Worm (Caenorhabditis elegans) whole organism, young adult: ENCODE results near the gene sra-30.

Source experiments
- B0019.2 ChIP-seq: fragments of 200-800 bp; sonication (Bioruptor generic); conservative IDR thresholded peaks from 2 replicates; pipeline ENCODE4 v1.3.6; 2022; ENCODE audit warnings: missing genetic modification reagents, missing genetic modification characterization, missing compliant biosample characterization
- B0336.3 ChIP-seq: fragments of 200-800 bp; sonication (Bioruptor generic); IDR thresholded peaks from 2 replicates; pipeline ENCODE4 v1.3.6; 2022; ENCODE audit warnings: missing genetic modification characterization, missing compliant biosample characterization
- C17E4.6 ChIP-seq: fragments of 200-800 bp; sonication (Bioruptor generic); IDR thresholded peaks from 2 replicates; pipeline ENCODE4 v1.3.6; 2022; ENCODE audit warnings: missing genetic modification reagents, missing genetic modification characterization, missing compliant biosample characterization
- F33H1.4 ChIP-seq: fragments of 200-800 bp; sonication (Bioruptor generic); IDR thresholded peaks from 2 replicates; pipeline ENCODE4 v1.3.6; 2022; ENCODE audit warnings: missing genetic modification reagents, missing genetic modification characterization, missing compliant biosample characterization
- F49E8.2 ChIP-seq: sonication (generic microtip); optimal IDR thresholded peaks from 3 replicates; lab custom pipeline; 2017; ENCODE audit warnings: missing genetic modification characterization, mild to moderate bottlenecking, missing compliant biosample characterization, antibody characterized with exemption, moderate library complexity; ENCODE audit not compliant: insufficient read depth
- F55B11.4 ChIP-seq: sonication (generic microtip); optimal IDR thresholded peaks from 2 replicates; lab custom pipeline; 2016; ENCODE audit warnings: missing compliant biosample characterization, missing genetic modification characterization, borderline replicate concordance; ENCODE audit not compliant: insufficient read depth
- K12H6.12 ChIP-seq: fragments of 200-800 bp; sonication (Bioruptor generic); optimal IDR thresholded peaks from 2 replicates; lab custom pipeline; 2018; ENCODE audit warnings: mild to moderate bottlenecking, missing genetic modification characterization, missing compliant biosample characterization
- Y53F4B.3 ChIP-seq: fragments of 200-800 bp; sonication (Bioruptor generic); IDR thresholded peaks from 2 replicates; pipeline ENCODE4 v1.3.6; 2022; ENCODE audit warnings: missing genetic modification reagents, missing genetic modification characterization, missing compliant biosample characterization
- Y67H2A.10 ChIP-seq: fragments of 200-800 bp; sonication (Bioruptor generic); conservative IDR thresholded peaks from 2 replicates; pipeline ENCODE4 v1.3.6; 2022; ENCODE audit warnings: missing genetic modification reagents, missing genetic modification characterization, missing compliant biosample characterization
- Y95B8A.8 ChIP-seq: fragments of 200-800 bp; sonication (Bioruptor generic); IDR thresholded peaks from 2 replicates; pipeline ENCODE4 v1.3.6; 2022; ENCODE audit warnings: missing genetic modification reagents, missing genetic modification characterization, missing compliant biosample characterization
- aptf-2 ChIP-seq: fragments of 200-800 bp; sonication (Bioruptor generic); conservative IDR thresholded peaks from 2 replicates; pipeline ENCODE4 v1.3.6; 2022; ENCODE audit warnings: missing genetic modification reagents, missing genetic modification characterization, missing compliant biosample characterization
- atf-7 ChIP-seq: sonication (generic microtip); optimal IDR thresholded peaks from 2 replicates; lab custom pipeline; 2017; ENCODE audit warnings: mild to moderate bottlenecking, missing genetic modification characterization, missing compliant biosample characterization
- athp-1 ChIP-seq: sonication (generic microtip); optimal IDR thresholded peaks from 2 replicates; lab custom pipeline; 2017; ENCODE audit warnings: mild to moderate bottlenecking, missing genetic modification characterization, missing compliant biosample characterization
- attf-3 ChIP-seq: fragments of 200-800 bp; sonication (Bioruptor generic); conservative IDR thresholded peaks from 2 replicates; pipeline ENCODE4 v1.3.6; 2022; ENCODE audit warnings: missing genetic modification reagents, missing genetic modification characterization, missing compliant biosample characterization
- attf-6 ChIP-seq: fragments of 200-800 bp; sonication (Bioruptor generic); IDR thresholded peaks from 2 replicates; pipeline ENCODE4 v1.3.6; 2022; ENCODE audit warnings: missing genetic modification reagents, missing genetic modification characterization, missing compliant biosample characterization
- bed-1 ChIP-seq: fragments of 200-800 bp; sonication (Bioruptor generic); IDR thresholded peaks from 2 replicates; pipeline ENCODE4 v1.3.6; 2022; ENCODE audit warnings: missing genetic modification reagents, missing genetic modification characterization, missing compliant biosample characterization
- ccch-3 ChIP-seq: fragments of 200-800 bp; sonication (Bioruptor generic); optimal IDR thresholded peaks from 2 replicates; lab custom pipeline; 2018; ENCODE audit warnings: mild to moderate bottlenecking, missing genetic modification characterization, missing compliant biosample characterization
- cebp-2 ChIP-seq: fragments of 200-800 bp; sonication (Bioruptor generic); IDR thresholded peaks from 2 replicates; pipeline ENCODE4 v1.3.6; 2022; ENCODE audit warnings: missing genetic modification characterization, missing compliant biosample characterization
- ceh-27 ChIP-seq: fragments of 200-800 bp; sonication (Bioruptor generic); optimal IDR thresholded peaks from 2 replicates; lab custom pipeline; 2018; ENCODE audit warnings: mild to moderate bottlenecking, missing genetic modification characterization, moderate library complexity, missing compliant biosample characterization
- ceh-91 ChIP-seq: fragments of 200-800 bp; sonication (Bioruptor generic); IDR thresholded peaks from 2 replicates; pipeline ENCODE4 v1.3.6; 2022; ENCODE audit warnings: missing genetic modification reagents, missing genetic modification characterization, missing compliant biosample characterization
- die-1 ChIP-seq: sonication (generic microtip); optimal IDR thresholded peaks from 2 replicates; lab custom pipeline; 2016; ENCODE audit warnings: missing genotype, mild to moderate bottlenecking, missing genetic modification characterization, missing compliant biosample characterization
- dpl-1 ChIP-seq: fragments of 150-350 bp; optimal IDR thresholded peaks from 2 replicates; lab custom pipeline; 2014; ENCODE audit warnings: missing biosample characterization, missing genetic modification reagents, missing genetic modification characterization
- fkh-3 ChIP-seq: sonication (generic microtip); optimal IDR thresholded peaks from 2 replicates; lab custom pipeline; 2016; ENCODE audit warnings: mild to moderate bottlenecking, missing genetic modification characterization, missing compliant biosample characterization
- hmg-1.2 ChIP-seq: fragments of 200-800 bp; sonication (Bioruptor generic); IDR thresholded peaks from 2 replicates; pipeline ENCODE4 v1.3.6; 2022; ENCODE audit warnings: missing genetic modification reagents, missing genetic modification characterization, missing compliant biosample characterization
- hrde-1 ChIP-seq: sonication (generic microtip); optimal IDR thresholded peaks from 2 replicates; lab custom pipeline; 2016; ENCODE audit warnings: missing genetic modification characterization, mild to moderate bottlenecking, missing compliant biosample characterization, moderate library complexity, missing genotype, missing genetic modification reagents, borderline replicate concordance
- lag-1 ChIP-seq: fragments of 200-800 bp; sonication (Bioruptor generic); IDR thresholded peaks from 2 replicates; pipeline ENCODE4 v1.3.6; 2022; ENCODE audit warnings: missing genetic modification reagents, missing genetic modification characterization, missing compliant biosample characterization
- madf-10 ChIP-seq: sonication (generic microtip); optimal IDR thresholded peaks from 2 replicates; lab custom pipeline; 2016; ENCODE audit warnings: mild to moderate bottlenecking, missing genetic modification characterization, missing compliant biosample characterization
- madf-8 ChIP-seq: fragments of 200-800 bp; sonication (Bioruptor generic); conservative IDR thresholded peaks from 2 replicates; pipeline ENCODE4 v1.3.6; 2022; ENCODE audit warnings: missing genetic modification reagents, missing genetic modification characterization, missing compliant biosample characterization
- mes-4 ChIP-seq: sonication (generic microtip); optimal IDR thresholded peaks from 2 replicates; lab custom pipeline; 2016; ENCODE audit warnings: missing genotype, missing genetic modification characterization, missing compliant biosample characterization
- nhr-80 ChIP-seq: sonication (generic microtip); optimal IDR thresholded peaks from 2 replicates; lab custom pipeline; 2016; ENCODE audit warnings: missing genetic modification characterization, missing compliant biosample characterization
- nhr-90 ChIP-seq: sonication (generic microtip); optimal IDR thresholded peaks from 2 replicates; lab custom pipeline; 2016; ENCODE audit warnings: missing genotype, mild to moderate bottlenecking, missing genetic modification characterization, missing compliant biosample characterization
- sea-2 ChIP-seq: fragments of 200-800 bp; sonication (Bioruptor generic); IDR thresholded peaks from 2 replicates; pipeline ENCODE4 v1.3.6; 2022; ENCODE audit warnings: missing genetic modification characterization, missing compliant biosample characterization
- snpc-1.1 ChIP-seq: sonication (generic microtip); optimal IDR thresholded peaks from 2 replicates; lab custom pipeline; 2017; ENCODE audit warnings: missing genetic modification characterization, mild to moderate bottlenecking, missing compliant biosample characterization, antibody characterized with exemption, moderate library complexity, missing genotype, missing genetic modification reagents; ENCODE audit not compliant: insufficient read depth
- somi-1 ChIP-seq: fragments of 200-800 bp; sonication (Bioruptor generic); optimal IDR thresholded peaks from 2 replicates; lab custom pipeline; 2018; ENCODE audit warnings: mild to moderate bottlenecking, missing genetic modification characterization, missing compliant biosample characterization
- ztf-18 ChIP-seq: sonication (generic microtip); optimal IDR thresholded peaks from 2 replicates; lab custom pipeline; 2016; ENCODE audit warnings: missing genotype, mild to moderate bottlenecking, missing genetic modification characterization, missing compliant biosample characterization
- ztf-26 ChIP-seq: sonication (generic microtip); optimal IDR thresholded peaks from 2 replicates; lab custom pipeline; 2017; ENCODE audit warnings: missing genetic modification characterization, missing compliant biosample characterization
- ztf-28 ChIP-seq: fragments of 200-800 bp; sonication (Bioruptor generic); IDR thresholded peaks from 2 replicates; pipeline ENCODE4 v1.3.6; 2022; ENCODE audit warnings: missing genetic modification reagents, missing genetic modification characterization, missing compliant biosample characterization

Gene sra-30

ce11 chrIV:15202923-15203322, at the start of gene sra-30:
Gene sra-30 (minus strand): TSS chrIV:15203023.
- TF ChIP-seq cebp-2 (no peak), dpl-1 (no peak), ztf-28 (GFP tag; lab: Robert Waterston, UW) (no peak), ztf-18 (tag; lab: Kevin White, UChicago) (no peak), Y53F4B.3 (GFP tag; lab: Robert Waterston, UW) (no peak), K12H6.12 (no peak), bed-1 (no peak), F49E8.2 (tag; lab: Kevin White, UChicago) (no peak), die-1 (tag; lab: Kevin White, UChicago) (no peak), ceh-91 (GFP tag; lab: Robert Waterston, UW) (no peak)

- TF ChIP-seq lag-1 (GFP tag; lab: Robert Waterston, UW) (no peak), B0336.3 (GFP tag; lab: Robert Waterston, UW) (no peak), Y95B8A.8 (no peak), attf-3 (GFP tag; lab: Robert Waterston, UW) (no peak), fkh-3 (tag; lab: Kevin White, UChicago) (no peak), nhr-80 (tag; lab: Kevin White, UChicago) (no peak), atf-7 (tag; lab: Kevin White, UChicago) (no peak), snpc-1.1 (tag; lab: Kevin White, UChicago) (no peak), sea-2 (no peak), F33H1.4 (GFP tag; lab: Robert Waterston, UW) (no peak), hrde-1 (tag; lab: Kevin White, UChicago) (no peak), nhr-90 (no peak), madf-8 (no peak), mes-4 (tag; lab: Kevin White, UChicago) (no peak), athp-1 (tag; lab: Kevin White, UChicago) (no peak)
- TF ChIP-seq, all 124 proteins: peak for 0
Observed at ce11 chrIV:15252157-15252556, 49.3 kb upstream of the sra-30 start, which contains the start of gene srj-42. Gene srj-42 (minus strand): TSS chrIV:15252257.

ce11 chrIV:15251075-15251474, 48.3 kb upstream of the sra-30 start:
- no peak for TF ChIP-seq hrde-1 (tag; lab: Kevin White, UChicago)
- no peak for TF ChIP-seq Y67H2A.10 (GFP tag; lab: Robert Waterston, UW)
- TF ChIP-seq ccch-3 (GFP tag; lab: Kevin White, UChicago) = no peak
- no peak for TF ChIP-seq attf-6 (GFP tag; lab: Robert Waterston, UW)
- no peak for TF ChIP-seq aptf-2
- no peak for TF ChIP-seq ztf-26 (tag; lab: Kevin White, UChicago)
- TF ChIP-seq sea-2 = no peak
- no peak for TF ChIP-seq F55B11.4
- TF ChIP-seq C17E4.6 (GFP tag; lab: Robert Waterston, UW) = no peak
- no peak for TF ChIP-seq B0019.2
- TF ChIP-seq lag-1 (GFP tag; lab: Robert Waterston, UW) = no peak
- TF ChIP-seq ceh-27 (GFP tag; lab: Kevin White, UChicago) = no peak
- no peak for TF ChIP-seq hmg-1.2 (GFP tag; lab: Robert Waterston, UW)
- TF ChIP-seq Y53F4B.3 (GFP tag; lab: Robert Waterston, UW) = no peak
- no peak for TF ChIP-seq somi-1 (GFP tag; lab: Kevin White, UChicago)
- no peak for TF ChIP-seq madf-10 (tag; lab: Kevin White, UChicago)
